Worm (Caenorhabditis elegans): ENCODE results near the gene F54C9.7.

- TF ChIP-seq lin-39 (tag; optimal IDR thresholded peaks at IDR 0.05) (no peak), tra-1 (GFP tag; IDR thresholded peaks at IDR 0.05) (no peak), F26F4.8 (GFP tag; conservative IDR thresholded peaks at IDR 0.05) (no peak), jun-1 (tag; optimal IDR thresholded peaks at IDR 0.05) (no peak), nhr-25 (tag; optimal IDR thresholded peaks at IDR 0.05; ENCODE audit: borderline replicate concordance, insufficient read depth) (no peak), mep-1 (tag; optimal IDR thresholded peaks at IDR 0.05) (no peak), hlh-30 (tag; optimal IDR thresholded peaks at IDR 0.05; ENCODE audit: insufficient read depth) (no peak), dpl-1 (GFP tag; optimal IDR thresholded peaks at IDR 0.05) (no peak), tag-97 (GFP tag; IDR thresholded peaks at IDR 0.05) (no peak), aha-1 (tag) (no peak), dmd-9 (GFP tag; IDR thresholded peaks at IDR 0.05) (no peak), lin-15B (tag; optimal IDR thresholded peaks at IDR 0.05) (no peak), zag-1 (tag; optimal IDR thresholded peaks at IDR 0.05) (no peak)
Observed at ce11 chrII:8612470-8612869, 39.3 kb downstream of the F54C9.7 start, which contains the start of gene T22C8.1.
